ENCODE assay signal across 1 fruit fly cellular context in the genomic region with DNA sequence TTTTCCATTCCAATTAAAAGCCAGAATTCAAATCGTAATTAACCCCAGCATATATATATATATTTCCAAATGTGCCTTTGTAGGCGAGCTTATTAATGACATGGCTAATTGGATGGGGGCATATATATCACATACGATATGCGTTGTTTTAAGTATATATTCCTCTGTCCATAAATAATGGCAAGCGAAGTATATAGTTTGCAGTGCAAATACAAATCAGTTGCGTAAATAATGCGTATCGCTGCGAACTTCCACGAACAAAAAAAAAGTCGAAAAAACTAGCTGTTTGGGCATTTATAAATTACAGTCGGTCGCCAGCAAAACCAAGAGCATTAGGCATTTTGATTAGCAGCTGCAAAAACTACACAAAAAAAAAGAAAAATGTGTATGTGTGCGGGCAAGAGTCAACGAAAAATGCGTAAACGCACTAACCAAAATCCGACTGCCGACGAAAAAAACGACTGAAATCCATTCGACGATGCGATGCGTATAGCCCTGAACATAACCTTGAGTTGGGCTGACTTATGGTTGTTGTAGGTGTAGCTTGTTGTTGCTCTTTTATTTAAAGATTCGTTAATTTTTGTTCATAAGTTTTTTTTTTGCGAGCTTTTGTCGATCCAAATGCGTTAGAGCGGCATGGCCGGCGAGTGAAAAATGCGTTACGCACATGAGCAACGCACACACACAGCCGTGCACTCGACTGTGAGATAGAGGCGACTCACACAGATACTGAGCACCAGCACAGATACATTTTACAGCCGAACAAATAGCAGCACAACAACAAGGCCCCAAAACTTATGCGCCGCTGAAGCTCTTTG.
TF ChIP-seq lines count a peak whose summit lies in the region.

No protein-coding gene starts in this region.

TF ChIP-seq in whole organism, embryonic, 481 proteins besides CTCF, POLR2A, EP300 and RAD21 (continued from another document):
- no peak for TF ChIP-seq eyg (GFP tag; optimal IDR thresholded peaks at IDR 0.05; lab: Kevin White, UChicago)
- TF ChIP-seq CG30403 (GFP tag; optimal IDR thresholded peaks at IDR 0.05; lab: Kevin White, UChicago), result no peak
- no peak for TF ChIP-seq hb (GFP tag; IDR thresholded peaks at IDR 0.05; lab: Robert Waterston, UW; ENCODE audit: partially characterized antibody)
- TF ChIP-seq disco-r (GFP tag; optimal IDR thresholded peaks at IDR 0.05; lab: Kevin White, UChicago), result no peak
- TF ChIP-seq psq (GFP tag; optimal IDR thresholded peaks at IDR 0.05; lab: Kevin White, UChicago), result no peak
- TF ChIP-seq CG43689 (GFP tag; IDR thresholded peaks at IDR 0.05; lab: Robert Waterston, UW), result no peak
- no peak for TF ChIP-seq CG11504 (tag; optimal IDR thresholded peaks at IDR 0.05; lab: Kevin White, UChicago)
- TF ChIP-seq CG31224 (GFP tag; IDR thresholded peaks at IDR 0.05; lab: Robert Waterston, UW), result peak; percentile 34; the same call in 1 of the 2 replicates
- no peak for TF ChIP-seq oc (tag; optimal IDR thresholded peaks at IDR 0.05; lab: Kevin White, UChicago)
- no peak for TF ChIP-seq CG6683 (GFP tag; optimal IDR thresholded peaks at IDR 0.05; lab: Kevin White, UChicago)
- no peak for TF ChIP-seq al (GFP tag; IDR thresholded peaks at IDR 0.05; lab: Robert Waterston, UW)
- TF ChIP-seq jigr1 (GFP tag; IDR thresholded peaks at IDR 0.05; lab: Robert Waterston, UW), result no peak
- no peak for TF ChIP-seq trem (tag; optimal IDR thresholded peaks at IDR 0.05; lab: Kevin White, UChicago)
- TF ChIP-seq ken (GFP tag; IDR thresholded peaks at IDR 0.05; lab: Robert Waterston, UW), result no peak
- no peak for TF ChIP-seq bab2 (GFP tag; optimal IDR thresholded peaks at IDR 0.05; lab: Kevin White, UChicago)
- no peak for TF ChIP-seq CG3163 (GFP tag; optimal IDR thresholded peaks at IDR 0.05; lab: Kevin White, UChicago)
- no peak for TF ChIP-seq repo (GFP tag; optimal IDR thresholded peaks at IDR 0.05; lab: Kevin White, UChicago)
- no peak for TF ChIP-seq sima (GFP tag; optimal IDR thresholded peaks at IDR 0.05; lab: Kevin White, UChicago)
- TF ChIP-seq hth (optimal IDR thresholded peaks at IDR 0.05; lab: Kevin White, UChicago), result no peak
- TF ChIP-seq MESR4 (GFP tag; optimal IDR thresholded peaks at IDR 0.05; lab: Kevin White, UChicago), result no peak
- peak; percentile 89 for TF ChIP-seq ftz-f1 (GFP tag; optimal IDR thresholded peaks at IDR 0.05; lab: Kevin White, UChicago)
- TF ChIP-seq insv (GFP tag; optimal IDR thresholded peaks at IDR 0.05; lab: Kevin White, UChicago), result no peak
- TF ChIP-seq Hr78 (GFP tag; optimal IDR thresholded peaks at IDR 0.05; lab: Kevin White, UChicago), result no peak
- no peak for TF ChIP-seq CG17802 (tag; optimal IDR thresholded peaks at IDR 0.05; lab: Kevin White, UChicago)
- TF ChIP-seq zen (tag; optimal IDR thresholded peaks at IDR 0.05; lab: Kevin White, UChicago), result no peak
- no peak for TF ChIP-seq mam (GFP tag; optimal IDR thresholded peaks at IDR 0.05; lab: Kevin White, UChicago)
- TF ChIP-seq NC2β (GFP tag; optimal IDR thresholded peaks at IDR 0.05; lab: Kevin White, UChicago), result no peak
- no peak for TF ChIP-seq Sox100B (GFP tag; optimal IDR thresholded peaks at IDR 0.05; lab: Kevin White, UChicago)
- TF ChIP-seq Neu2 (GFP tag; optimal IDR thresholded peaks at IDR 0.05; lab: Kevin White, UChicago; ENCODE audit: borderline replicate concordance), result no peak
- no peak for TF ChIP-seq E2f1 (GFP tag; IDR thresholded peaks at IDR 0.05; lab: Robert Waterston, UW)
- no peak for TF ChIP-seq shn (GFP tag; optimal IDR thresholded peaks at IDR 0.05; lab: Kevin White, UChicago)
- TF ChIP-seq Hr39 (optimal IDR thresholded peaks at IDR 0.05; lab: Kevin White, UChicago), result no peak
- TF ChIP-seq Dad (GFP tag; optimal IDR thresholded peaks at IDR 0.05; lab: Kevin White, UChicago), result no peak
- TF ChIP-seq rib (GFP tag; IDR thresholded peaks at IDR 0.05; lab: Robert Waterston, UW), result 0 out of 2 replicates have a peak, but pooled peaks have one; percentile 12
- no peak for TF ChIP-seq CG17328 (GFP tag; IDR thresholded peaks at IDR 0.05; lab: Robert Waterston, UW)
- no peak for TF ChIP-seq CG32532 (GFP tag; IDR thresholded peaks at IDR 0.05; lab: Robert Waterston, UW)
- peak; percentile 50; the same call in 1 of the 2 replicates for TF ChIP-seq CG11696 (GFP tag; IDR thresholded peaks at IDR 0.05; lab: Robert Waterston, UW)
- TF ChIP-seq NFAT (GFP tag; IDR thresholded peaks at IDR 0.05; lab: Robert Waterston, UW), result no peak
- TF ChIP-seq zfh1 (GFP tag; IDR thresholded peaks at IDR 0.05; lab: Robert Waterston, UW), result no peak
- TF ChIP-seq CG9437 (GFP tag; optimal IDR thresholded peaks at IDR 0.05; lab: Kevin White, UChicago), result no peak
- no peak for TF ChIP-seq salm (tag; optimal IDR thresholded peaks at IDR 0.05; lab: Kevin White, UChicago)
- no peak for TF ChIP-seq CG3838 (GFP tag; optimal IDR thresholded peaks at IDR 0.05; lab: Kevin White, UChicago)
- TF ChIP-seq btn (GFP tag; optimal IDR thresholded peaks at IDR 0.05; lab: Kevin White, UChicago), result no peak
- TF ChIP-seq Myb (GFP tag; optimal IDR thresholded peaks at IDR 0.05; lab: Kevin White, UChicago), result no peak
- TF ChIP-seq CG8388 (GFP tag; optimal IDR thresholded peaks at IDR 0.05; lab: Kevin White, UChicago), result no peak
- TF ChIP-seq Sox102F (GFP tag; optimal IDR thresholded peaks at IDR 0.05; lab: Kevin White, UChicago), result no peak
- TF ChIP-seq CG15073 (GFP tag; optimal IDR thresholded peaks at IDR 0.05; lab: Kevin White, UChicago), result no peak
- no peak for TF ChIP-seq sens-2 (GFP tag; IDR thresholded peaks at IDR 0.05; lab: Robert Waterston, UW)
- TF ChIP-seq crc (GFP tag; optimal IDR thresholded peaks at IDR 0.05; lab: Kevin White, UChicago), result no peak
- TF ChIP-seq Scr (GFP tag; IDR thresholded peaks at IDR 0.05; lab: Robert Waterston, UW; ENCODE audit: partially characterized antibody), result no peak
- no peak for TF ChIP-seq CG12104 (GFP tag; optimal IDR thresholded peaks at IDR 0.05; lab: Kevin White, UChicago)
- peak; percentile 75 for TF ChIP-seq cg (GFP tag; optimal IDR thresholded peaks at IDR 0.05; lab: Kevin White, UChicago)
- no peak for TF ChIP-seq onecut (GFP tag; IDR thresholded peaks at IDR 0.05; lab: Robert Waterston, UW)
- TF ChIP-seq bigmax (GFP tag; optimal IDR thresholded peaks at IDR 0.05; lab: Kevin White, UChicago), result no peak
- no peak for TF ChIP-seq tin (GFP tag; optimal IDR thresholded peaks at IDR 0.05; lab: Kevin White, UChicago)
- no peak for TF ChIP-seq E2f2 (GFP tag; IDR thresholded peaks at IDR 0.05; lab: Robert Waterston, UW)
- no peak for TF ChIP-seq Gsc (GFP tag; IDR thresholded peaks at IDR 0.05; lab: Robert Waterston, UW)
- no peak for TF ChIP-seq Hr3 (GFP tag; optimal IDR thresholded peaks at IDR 0.05; lab: Kevin White, UChicago)
- TF ChIP-seq CrebB (tag; optimal IDR thresholded peaks at IDR 0.05; lab: Kevin White, UChicago), result no peak
- peak; percentile 34 for TF ChIP-seq Hand (GFP tag; optimal IDR thresholded peaks at IDR 0.05; lab: Kevin White, UChicago)
- TF ChIP-seq pan (optimal IDR thresholded peaks at IDR 0.05; lab: Kevin White, UChicago), result no peak
- peak in 1 of 2 experiments; percentile 11 for TF ChIP-seq pan (GFP tag; optimal IDR thresholded peaks at IDR 0.05 in 1 of 2, IDR thresholded peaks at IDR 0.05 in 1 of 2)
- TF ChIP-seq gcm2 (GFP tag; optimal IDR thresholded peaks at IDR 0.05; lab: Kevin White, UChicago), result no peak
- no peak for TF ChIP-seq CG11093 (GFP tag; IDR thresholded peaks at IDR 0.05; lab: Robert Waterston, UW)
- TF ChIP-seq danr (GFP tag; IDR thresholded peaks at IDR 0.05; lab: Robert Waterston, UW), result no peak
